Worm (Caenorhabditis elegans): Measurements from ENCODE around the gene jtr-1.

- TF ChIP-seq cog-1 (tag; optimal IDR thresholded peaks at IDR 0.05) (no peak), flt-1 (GFP tag; IDR thresholded peaks at IDR 0.05) (no peak), klf-2 (GFP tag; conservative IDR thresholded peaks at IDR 0.05) (no peak), ztf-23 (GFP tag; IDR thresholded peaks at IDR 0.05) (no peak), T22C8.4 (GFP tag; IDR thresholded peaks at IDR 0.05) (peak; percentile 37; the same call in 1 of the 2 replicates)
These were observed 16.9 kb downstream of the jtr-1 start for ce11 chrIV:1437625-1438024.
